Fruit fly (Drosophila melanogaster) whole organism, embryonic: ENCODE measurements around the gene Vti1a.

ENCODE experiments used
- ATbp ChIP-seq: fragments of 200-800 bp; sonication (Bioruptor generic); optimal IDR thresholded peaks from 2 replicates; lab custom pipeline; 2017; ENCODE audit warnings: missing biosample characterization, mild to moderate bottlenecking, missing genetic modification characterization, missing genetic modification reagents
- Bdp1 ChIP-seq: fragments of 200-800 bp; sonication (Bioruptor generic); optimal IDR thresholded peaks from 3 replicates; lab custom pipeline; 2016; ENCODE audit warnings: missing biosample characterization, missing genetic modification characterization
- CG11696 ChIP-seq: fragments of 200-800 bp; sonication (Bioruptor generic); IDR thresholded peaks from 2 replicates; pipeline ENCODE4 v1.3.6; 2022; ENCODE audit warnings: missing biosample characterization, missing genetic modification characterization
- CG13624 ChIP-seq: fragments of 200-800 bp; sonication (Bioruptor generic); optimal IDR thresholded peaks from 2 replicates; lab custom pipeline; 2016; ENCODE audit warnings: missing biosample characterization, missing genetic modification characterization
- CG1603 ChIP-seq: fragments of 200-800 bp; sonication (Bioruptor generic); optimal IDR thresholded peaks from 2 replicates; lab custom pipeline; 2019; ENCODE audit warnings: missing biosample characterization, mild to moderate bottlenecking, missing genetic modification characterization, moderate library complexity
- CG18262 ChIP-seq: fragments of 200-800 bp; optimal IDR thresholded peaks from 3 replicates; lab custom pipeline; 2019; ENCODE audit warnings: missing biosample characterization, mild to moderate bottlenecking, missing genetic modification characterization, moderate library complexity
- CG4854 ChIP-seq: fragments of 200-800 bp; sonication (Bioruptor generic); optimal IDR thresholded peaks from 2 replicates; lab custom pipeline; 2016; ENCODE audit warnings: missing biosample characterization, missing genetic modification characterization, inconsistent platforms
- CG9437 ChIP-seq: fragments of 200-800 bp; sonication (Bioruptor generic); optimal IDR thresholded peaks from 2 replicates; lab custom pipeline; 2018; ENCODE audit warnings: missing biosample characterization, mild to moderate bottlenecking, missing genetic modification characterization
- ftz-f1 ChIP-seq: fragments of 200-800 bp; sonication (Bioruptor generic); optimal IDR thresholded peaks from 2 replicates; lab custom pipeline; 2016; ENCODE audit warnings: missing biosample characterization, missing genetic modification characterization
- gce ChIP-seq: fragments of 200-800 bp; sonication (Bioruptor generic); IDR thresholded peaks from 3 replicates; pipeline ENCODE4 v1.3.6; 2022; ENCODE audit warnings: missing biosample characterization, missing genetic modification characterization
- hkb ChIP-seq, 2 experiments: fragments of 200-800 bp in 1 of 2; fragments of >200 bp in 1 of 2; sonication (Bioruptor generic) in 1 of 2; IDR thresholded peaks in 1 of 2; optimal IDR thresholded peaks in 1 of 2; 2 replicates each; pipeline versions ENCODE4 v1.3.6 to Lab custom; 2017 to 2022; ENCODE audit warnings: missing biosample characterization in 1 of 2, missing genetic modification characterization in 1 of 2

- peak; percentile 37 for TF ChIP-seq CG1603
- no peak for TF ChIP-seq hkb (optimal IDR thresholded peaks at IDR 0.05; lab: Kevin White, UChicago)
- TF ChIP-seq hkb (GFP tag; IDR thresholded peaks at IDR 0.05; lab: Robert Waterston, UW): 0 out of 2 replicates have a peak, but pooled peaks have one; percentile 24
- TF ChIP-seq Bdp1 (GFP tag; lab: Kevin White, UChicago): peak; percentile 25
- no peak for TF ChIP-seq CG11696 (GFP tag; lab: Robert Waterston, UW)
- no peak for TF ChIP-seq CG13624 (GFP tag; lab: Kevin White, UChicago)
- TF ChIP-seq CG4854: no peak
- no peak for TF ChIP-seq ftz-f1
- no peak for TF ChIP-seq CG18262 (tag; lab: Kevin White, UChicago)
- no peak for TF ChIP-seq CG9437 (GFP tag; lab: Kevin White, UChicago)
- peak; percentile 26 for TF ChIP-seq ATbp (GFP tag; lab: Kevin White, UChicago)
- TF ChIP-seq gce (GFP tag; lab: Robert Waterston, UW): peak; percentile 4; the same call in 1 of the 3 replicates
These were observed 49.6 kb downstream of the Vti1a start for dm6 chr3L:642865-643738.
